Worm (Caenorhabditis elegans) whole organism, late embryonic: ENCODE measurements around the gene F41E7.7.

ENCODE experiments used
- ama-1 ChIP-seq: fragments of 150-350 bp; optimal IDR thresholded peaks from 2 replicates; lab custom pipeline; 2014
- ceh-34 ChIP-seq: sonication (generic microtip); optimal IDR thresholded peaks from 2 replicates; lab custom pipeline; 2016; ENCODE audit warnings: mild to moderate bottlenecking, missing genetic modification characterization, missing compliant biosample characterization
- fkh-10 ChIP-seq: fragments of 150-350 bp; optimal IDR thresholded peaks from 2 replicates; lab custom pipeline; 2014; ENCODE audit warnings: missing biosample characterization, missing genetic modification reagents, missing genetic modification characterization
- nhr-11 ChIP-seq: fragments of 150-350 bp; optimal IDR thresholded peaks from 2 replicates; lab custom pipeline; 2014; ENCODE audit warnings: missing biosample characterization, missing genetic modification characterization
- odd-2 ChIP-seq: sonication (generic microtip); optimal IDR thresholded peaks from 2 replicates; lab custom pipeline; 2017; ENCODE audit warnings: antibody characterized with exemption, mild to moderate bottlenecking, missing genetic modification characterization, missing compliant biosample characterization
- pax-1 ChIP-seq: fragments of 150-350 bp; optimal IDR thresholded peaks from 2 replicates; lab custom pipeline; 2014; ENCODE audit warnings: missing biosample characterization, missing genetic modification characterization
- sox-4 ChIP-seq: sonication (generic microtip); optimal IDR thresholded peaks from 2 replicates; lab custom pipeline; 2017; ENCODE audit warnings: mild to moderate bottlenecking, missing genetic modification characterization, inconsistent platforms, missing compliant biosample characterization
- tbx-2 ChIP-seq: sonication (generic microtip); optimal IDR thresholded peaks from 2 replicates; lab custom pipeline; 2016; ENCODE audit warnings: missing genetic modification characterization, missing compliant biosample characterization
- unc-3 ChIP-seq, 2 experiments: fragments of 200-800 bp in 1 of 2; sonication (Bioruptor generic) in 1 of 2; sonication (generic microtip) in 1 of 2; conservative IDR thresholded peaks in 1 of 2; optimal IDR thresholded peaks in 1 of 2; 2 replicates each; pipeline versions ENCODE4 v1.3.6 to Lab custom; 2016 to 2022; ENCODE audit warnings: missing compliant biosample characterization in 2 of 2, missing genetic modification characterization in 2 of 2, missing genetic modification reagents in 1 of 2
- unc-55 ChIP-seq: sonication (generic microtip); optimal IDR thresholded peaks from 2 replicates; lab custom pipeline; 2017; ENCODE audit warnings: missing biosample characterization, missing genetic modification reagents, missing genetic modification characterization
- zip-5 ChIP-seq: sonication (generic microtip); optimal IDR thresholded peaks from 2 replicates; lab custom pipeline; 2016; ENCODE audit warnings: missing genetic modification characterization, missing compliant biosample characterization

- no peak for TF ChIP-seq ceh-34
- no peak for TF ChIP-seq sox-4 (tag; lab: Kevin White, UChicago)
- no peak for TF ChIP-seq unc-55 (GFP tag; lab: Kevin White, UChicago)
- no peak for TF ChIP-seq ama-1 (lab: Kevin White, UChicago)
- no peak for TF ChIP-seq tbx-2 (tag; lab: Kevin White, UChicago)
- no peak for TF ChIP-seq nhr-11 (tag; lab: Kevin White, UChicago)
- no peak for TF ChIP-seq fkh-10 (GFP tag; lab: Kevin White, UChicago)
- no peak for TF ChIP-seq odd-2 (tag; lab: Kevin White, UChicago)
- no peak for TF ChIP-seq zip-5
- no peak for TF ChIP-seq unc-3 (GFP tag; conservative IDR thresholded peaks at IDR 0.05; lab: Robert Waterston, UW)
- no peak for TF ChIP-seq unc-3 (tag; optimal IDR thresholded peaks at IDR 0.05; lab: Kevin White, UChicago)
- no peak for TF ChIP-seq pax-1
These were observed 32.4 kb downstream of the F41E7.7 start for ce11 chrX:10340044-10340443.
